Fruit fly (Drosophila melanogaster) whole organism, embryonic: Measurements from ENCODE around the gene Trm7-32.

ENCODE experiments used
- Bgb ChIP-seq: fragments of 200-800 bp; sonication (Bioruptor generic); IDR thresholded peaks from 2 replicates; pipeline ENCODE4 v1.3.6; 2022; ENCODE audit warnings: missing biosample characterization, missing genetic modification characterization; ENCODE audit not compliant: partially characterized antibody
- CG13287 ChIP-seq: fragments of 200-800 bp; sonication (Bioruptor generic); IDR thresholded peaks from 2 replicates; pipeline ENCODE4 v1.3.6; 2022; ENCODE audit warnings: missing biosample characterization, missing genetic modification characterization; ENCODE audit not compliant: partially characterized antibody
- CG14710 ChIP-seq: fragments of 200-800 bp; sonication (Bioruptor generic); optimal IDR thresholded peaks from 3 replicates; lab custom pipeline; 2019; ENCODE audit warnings: missing biosample characterization, mild to moderate bottlenecking, missing genetic modification characterization, moderate library complexity
- CG14860 ChIP-seq: fragments of 200-800 bp; sonication (Bioruptor generic); IDR thresholded peaks from 3 replicates; pipeline ENCODE4 v1.3.6; 2022; ENCODE audit warnings: missing biosample characterization, missing genetic modification characterization; ENCODE audit not compliant: partially characterized antibody
- CG15514 ChIP-seq: fragments of 200-800 bp; sonication (Bioruptor generic); optimal IDR thresholded peaks from 3 replicates; lab custom pipeline; 2017; ENCODE audit warnings: missing biosample characterization, missing genetic modification characterization, mild to moderate bottlenecking, moderate library complexity, missing genetic modification reagents
- CG30403 ChIP-seq: fragments of 200-800 bp; sonication (Bioruptor generic); optimal IDR thresholded peaks from 3 replicates; lab custom pipeline; 2016; ENCODE audit warnings: missing biosample characterization, missing genetic modification characterization
- CG4707 ChIP-seq: fragments of 200-800 bp; sonication (Bioruptor generic); optimal IDR thresholded peaks from 2 replicates; lab custom pipeline; 2018; ENCODE audit warnings: missing biosample characterization, mild to moderate bottlenecking, missing genetic modification characterization, moderate library complexity
- CG4820 ChIP-seq: fragments of 200-800 bp; sonication (Bioruptor generic); optimal IDR thresholded peaks from 3 replicates; lab custom pipeline; 2016; ENCODE audit warnings: missing biosample characterization, missing genetic modification characterization
- CG6254 ChIP-seq: fragments of 200-800 bp; sonication (Bioruptor generic); optimal IDR thresholded peaks from 3 replicates; lab custom pipeline; 2017; ENCODE audit warnings: mild to moderate bottlenecking, missing biosample characterization, missing genetic modification reagents, missing genetic modification characterization
- CG6272 ChIP-seq: fragments of 200-800 bp; sonication (Bioruptor generic); IDR thresholded peaks from 2 replicates; pipeline ENCODE4 v1.3.6; 2022; ENCODE audit warnings: missing biosample characterization, missing genetic modification characterization
- CG6654 ChIP-seq: fragments of 200-800 bp; sonication (Bioruptor generic); optimal IDR thresholded peaks from 2 replicates; lab custom pipeline; 2017; ENCODE audit warnings: missing biosample characterization, mild to moderate bottlenecking, missing genetic modification characterization
- CG7372 ChIP-seq: fragments of 200-800 bp; sonication (Bioruptor generic); IDR thresholded peaks from 2 replicates; pipeline ENCODE4 v1.3.6; 2022; ENCODE audit warnings: missing biosample characterization, missing genetic modification characterization
- CHES-1-like ChIP-seq: fragments of 200-800 bp; sonication (Bioruptor generic); optimal IDR thresholded peaks from 2 replicates; lab custom pipeline; 2016; ENCODE audit warnings: missing biosample characterization, missing genetic modification characterization
- CTCF ChIP-seq: fragments of 200-800 bp; sonication (Bioruptor generic); optimal IDR thresholded peaks from 2 replicates; lab custom pipeline; 2017; ENCODE audit warnings: missing biosample characterization, mild to moderate bottlenecking, missing genetic modification characterization, moderate library complexity
- Camta ChIP-seq: fragments of 200-800 bp; sonication (Bioruptor generic); optimal IDR thresholded peaks from 2 replicates; lab custom pipeline; 2016; ENCODE audit warnings: missing biosample characterization, missing genetic modification characterization
- D ChIP-seq, 2 experiments: fragments of 200-800 bp in 1 of 2; fragments of >200 bp in 1 of 2; sonication (Bioruptor generic) in 1 of 2; optimal IDR thresholded peaks; 2 replicates in 1 of 2; 3 replicates in 1 of 2; lab custom pipeline; 2017; ENCODE audit warnings: mild to moderate bottlenecking in 1 of 2, missing biosample characterization in 1 of 2, missing genetic modification characterization in 1 of 2, missing genetic modification reagents in 1 of 2
- D19B ChIP-seq: fragments of 200-800 bp; sonication (Bioruptor generic); optimal IDR thresholded peaks from 2 replicates; lab custom pipeline; 2017; ENCODE audit warnings: missing biosample characterization, mild to moderate bottlenecking, missing genetic modification characterization
- Dbx ChIP-seq: fragments of 200-800 bp; sonication (Bioruptor generic); IDR thresholded peaks from 3 replicates; pipeline ENCODE4 v1.3.6; 2022; ENCODE audit warnings: missing biosample characterization, missing genetic modification characterization
- Dek ChIP-seq: fragments of 200-800 bp; sonication (Bioruptor generic); optimal IDR thresholded peaks from 3 replicates; lab custom pipeline; 2019; ENCODE audit warnings: missing biosample characterization, mild to moderate bottlenecking, missing genetic modification characterization, moderate library complexity
- Dref ChIP-seq: fragments of 200-800 bp; sonication (Bioruptor generic); IDR thresholded peaks from 2 replicates; pipeline ENCODE4 v1.3.6; 2022; ENCODE audit warnings: missing biosample characterization, missing genetic modification characterization
- E2f1 ChIP-seq: fragments of 200-800 bp; sonication (Bioruptor generic); IDR thresholded peaks from 2 replicates; pipeline ENCODE4 v1.3.6; 2022; ENCODE audit warnings: missing biosample characterization, missing genetic modification characterization
- E2f2 ChIP-seq: fragments of 200-800 bp; sonication (Bioruptor generic); IDR thresholded peaks from 2 replicates; pipeline ENCODE4 v1.3.6; 2022; ENCODE audit warnings: missing biosample characterization, missing genetic modification characterization
- Elba2 ChIP-seq: fragments of 200-800 bp; sonication (Bioruptor generic); optimal IDR thresholded peaks from 3 replicates; lab custom pipeline; 2016; ENCODE audit warnings: missing biosample characterization, missing genetic modification characterization
- Hand ChIP-seq: fragments of 200-800 bp; sonication (Bioruptor generic); optimal IDR thresholded peaks from 2 replicates; lab custom pipeline; 2017; ENCODE audit warnings: mild to moderate bottlenecking, missing biosample characterization, missing genetic modification reagents, missing genetic modification characterization
- Hr78 ChIP-seq, 2 experiments: fragments of 200-800 bp in 1 of 2; fragments of >200 bp in 1 of 2; sonication (Bioruptor generic) in 1 of 2; optimal IDR thresholded peaks; 2 replicates each; lab custom pipeline; 2017 to 2019; ENCODE audit warnings: missing biosample characterization in 2 of 2, missing genetic modification characterization in 2 of 2, mild to moderate bottlenecking in 1 of 2, moderate library complexity in 1 of 2
- Lhr ChIP-seq: fragments of 200-800 bp; sonication (Bioruptor generic); optimal IDR thresholded peaks from 3 replicates; lab custom pipeline; 2017; ENCODE audit warnings: mild to moderate bottlenecking, missing biosample characterization, missing genetic modification reagents, missing genetic modification characterization
- Mad ChIP-seq: fragments of 200-800 bp; sonication (Bioruptor generic); optimal IDR thresholded peaks from 2 replicates; lab custom pipeline; 2016; ENCODE audit warnings: missing biosample characterization, missing genetic modification characterization
- Myb ChIP-seq: fragments of 200-800 bp; sonication (Bioruptor generic); optimal IDR thresholded peaks from 2 replicates; lab custom pipeline; 2016; ENCODE audit warnings: missing biosample characterization, missing genetic modification characterization
- Xrp1 ChIP-seq: fragments of 200-800 bp; sonication (Bioruptor generic); IDR thresholded peaks from 2 replicates; pipeline ENCODE4 v1.3.6; 2022; ENCODE audit warnings: missing biosample characterization, missing genetic modification characterization
- ap ChIP-seq: fragments of 200-800 bp; sonication (Bioruptor generic); IDR thresholded peaks from 2 replicates; pipeline ENCODE4 v1.3.6; 2022; ENCODE audit warnings: missing biosample characterization, missing genetic modification characterization
- ase ChIP-seq: fragments of 200-800 bp; sonication (Bioruptor generic); IDR thresholded peaks from 3 replicates; pipeline ENCODE4 v1.3.6; 2022; ENCODE audit warnings: missing biosample characterization, missing genetic modification characterization
- her ChIP-seq: fragments of 200-800 bp; sonication (Bioruptor generic); optimal IDR thresholded peaks from 2 replicates; lab custom pipeline; 2016; ENCODE audit warnings: missing biosample characterization, missing genetic modification characterization
- lab ChIP-seq: fragments of 200-800 bp; sonication (Bioruptor generic); optimal IDR thresholded peaks from 3 replicates; lab custom pipeline; 2017; ENCODE audit warnings: missing biosample characterization, missing genetic modification characterization, mild to moderate bottlenecking, moderate library complexity, missing genetic modification reagents
- pros ChIP-seq: fragments of 200-800 bp; sonication (Bioruptor generic); optimal IDR thresholded peaks from 3 replicates; lab custom pipeline; 2019; ENCODE audit warnings: missing biosample characterization, mild to moderate bottlenecking, missing genetic modification characterization, moderate library complexity
- slp2 ChIP-seq: fragments of 200-800 bp; sonication (Bioruptor generic); optimal IDR thresholded peaks from 2 replicates; lab custom pipeline; 2016; ENCODE audit warnings: missing biosample characterization, missing genetic modification characterization
- tin ChIP-seq: fragments of 200-800 bp; sonication (Bioruptor generic); optimal IDR thresholded peaks from 3 replicates; lab custom pipeline; 2016; ENCODE audit warnings: missing biosample characterization, missing genetic modification characterization
- vvl ChIP-seq: fragments of 200-800 bp; sonication (Bioruptor generic); IDR thresholded peaks from 2 replicates; pipeline ENCODE4 v1.3.6; 2022; ENCODE audit warnings: missing biosample characterization, missing genetic modification characterization

Gene Trm7-32

DNA sequence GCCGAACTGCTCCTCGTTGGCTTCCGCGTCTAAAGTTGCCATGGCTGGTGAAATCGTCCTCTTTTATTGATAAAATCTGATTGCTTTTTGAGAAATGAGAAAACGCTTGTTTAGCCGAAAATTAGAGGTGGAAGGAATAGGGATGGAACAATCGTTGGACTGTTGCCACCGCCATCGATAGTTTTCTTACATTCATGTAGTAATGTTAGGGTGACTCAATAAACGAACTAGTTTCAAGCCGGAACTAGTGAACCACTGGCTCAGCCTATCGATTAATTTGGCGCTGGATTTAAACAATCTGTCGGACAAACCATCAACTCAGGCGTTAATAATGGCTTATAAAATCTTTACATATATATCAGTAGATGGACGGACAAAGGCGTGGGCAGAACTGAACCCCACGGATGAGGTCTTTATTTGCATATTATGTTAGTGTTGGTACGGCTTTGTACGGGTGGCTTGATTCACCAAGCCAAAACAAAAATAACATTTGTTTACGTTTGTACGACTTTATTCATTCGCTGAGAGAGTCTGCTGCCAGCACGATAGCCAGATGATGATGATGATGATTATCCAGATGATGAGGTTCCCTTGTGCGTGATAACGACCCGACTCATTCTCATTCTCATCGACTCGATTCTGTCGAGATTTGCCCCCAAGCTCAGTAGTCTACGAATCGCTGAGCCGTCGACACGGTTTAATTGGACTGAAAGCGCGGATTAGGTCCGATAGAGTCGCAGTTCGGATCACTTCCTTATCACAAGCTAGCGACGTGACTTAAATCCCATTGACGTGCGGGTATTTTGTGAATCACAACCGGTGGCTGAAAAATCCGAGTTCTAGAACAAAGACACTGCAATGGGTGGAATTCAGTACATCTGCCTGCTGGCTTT lies 38.0 kb upstream of the Trm7-32 start, which contains the start of the genes Sf3a1 and Irc (continued):
- TF ChIP-seq CG4820 (GFP tag; lab: Kevin White, UChicago) (no peak), CTCF (GFP tag; lab: Kevin White, UChicago) (no peak), CG4707 (GFP tag; lab: Kevin White, UChicago) (no peak), Hand (GFP tag; lab: Kevin White, UChicago) (no peak), ase (GFP tag; lab: Robert Waterston, UW) (no peak), slp2 (GFP tag; lab: Kevin White, UChicago) (no peak), CG14710 (tag; lab: Kevin White, UChicago) (peak; percentile 52), Lhr (GFP tag; lab: Kevin White, UChicago) (peak; percentile 72), Elba2 (GFP tag; lab: Kevin White, UChicago) (no peak), vvl (peak; percentile 80; the same call in 1 of the 2 replicates), Hr78 (GFP tag; optimal IDR thresholded peaks at IDR 0.05; lab: Kevin White, UChicago) (peak in 1 of 2 experiments; percentile 20), tin (GFP tag; lab: Kevin White, UChicago) (peak; percentile 19), CG6254 (GFP tag; lab: Kevin White, UChicago) (no peak), CG13287 (peak; percentile 98), Dref (peak; percentile 89), Mad (GFP tag; lab: Kevin White, UChicago) (peak; percentile 20), Dbx (GFP tag; lab: Robert Waterston, UW) (peak; percentile 48; the same call in 1 of the 3 replicates), CG30403 (peak; percentile 47), E2f2 (peak; percentile 97), CG15514 (peak; percentile 100), D (optimal IDR thresholded peaks at IDR 0.05; lab: Kevin White, UChicago) (no peak), D (GFP tag; optimal IDR thresholded peaks at IDR 0.05; lab: Kevin White, UChicago) (no peak), CHES-1-like (GFP tag; lab: Kevin White, UChicago) (peak; percentile 36), Bgb (peak; percentile 98), Camta (GFP tag; lab: Kevin White, UChicago) (peak; percentile 25)

DNA sequence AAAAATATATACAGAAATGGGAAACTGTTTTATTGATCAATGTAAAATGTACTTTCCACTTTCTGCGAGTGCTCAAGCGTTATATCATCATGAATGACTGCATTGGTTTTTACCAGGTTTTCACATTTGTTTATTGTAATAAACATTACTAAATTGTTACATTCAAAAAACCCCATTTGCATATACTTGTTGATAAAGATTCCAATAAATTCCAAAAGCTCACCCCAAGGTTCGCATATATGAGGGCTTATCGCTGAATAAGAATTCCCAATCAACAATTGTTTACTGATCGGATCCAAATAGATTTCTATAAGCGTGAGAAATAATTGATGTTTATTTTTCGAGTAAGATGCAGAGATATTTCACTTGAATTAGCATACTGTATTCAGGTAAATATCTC lies 37.0 kb upstream of the Trm7-32 start:
- TF ChIP-seq Myb (GFP tag; lab: Kevin White, UChicago), result no peak
- no peak for TF ChIP-seq ap (GFP tag; lab: Robert Waterston, UW)
- TF ChIP-seq Xrp1, result no peak
- TF ChIP-seq her (GFP tag; lab: Kevin White, UChicago), result no peak
- TF ChIP-seq pros (GFP tag; lab: Kevin White, UChicago), result no peak
- TF ChIP-seq Dek (tag; lab: Kevin White, UChicago), result no peak
- TF ChIP-seq CG7372 (GFP tag; lab: Robert Waterston, UW), result no peak
- no peak for TF ChIP-seq CG6272 (GFP tag; lab: Robert Waterston, UW)
- no peak for TF ChIP-seq D19B (GFP tag; lab: Kevin White, UChicago)
- no peak for TF ChIP-seq lab (GFP tag; lab: Kevin White, UChicago)
- TF ChIP-seq CG6654 (GFP tag; lab: Kevin White, UChicago), result no peak
- TF ChIP-seq CG14860 (GFP tag; lab: Robert Waterston, UW), result no peak
- no peak for TF ChIP-seq E2f1 (GFP tag; lab: Robert Waterston, UW)
- TF ChIP-seq, all 482 proteins: peak for 0
